Worm (Caenorhabditis elegans): ENCODE results near the gene F53B1.8.

DNA sequence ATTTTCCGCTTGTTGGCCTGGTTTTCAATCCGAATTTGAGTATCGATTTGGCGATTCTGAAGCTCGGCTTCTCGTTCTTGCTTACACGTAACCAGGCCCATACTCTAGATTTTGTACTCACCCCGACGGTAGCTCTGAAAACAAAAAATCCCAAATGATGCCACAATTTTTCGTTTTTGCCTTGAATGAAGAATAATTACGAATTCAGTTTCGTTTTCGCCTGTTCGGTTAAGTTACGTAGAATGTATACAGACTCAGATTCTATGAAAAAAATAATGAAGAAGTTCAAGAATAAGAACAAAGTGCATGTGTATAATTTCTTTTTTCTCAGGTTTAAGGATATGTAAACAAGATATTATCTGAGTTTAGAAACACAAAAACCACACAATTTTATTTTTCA lies 9.1 kb downstream of the F53B1.8 start, which contains the start of gene gpa-5:
- TF ChIP-seq skn-1 (tag; optimal IDR thresholded peaks at IDR 0.05) (no peak), aly-2 (tag; optimal IDR thresholded peaks at IDR 0.05) (no peak)

Data from whole organism, L3 larva.